Fruit fly (Drosophila melanogaster): Measurements from ENCODE around the gene KrT95D.

DNA sequence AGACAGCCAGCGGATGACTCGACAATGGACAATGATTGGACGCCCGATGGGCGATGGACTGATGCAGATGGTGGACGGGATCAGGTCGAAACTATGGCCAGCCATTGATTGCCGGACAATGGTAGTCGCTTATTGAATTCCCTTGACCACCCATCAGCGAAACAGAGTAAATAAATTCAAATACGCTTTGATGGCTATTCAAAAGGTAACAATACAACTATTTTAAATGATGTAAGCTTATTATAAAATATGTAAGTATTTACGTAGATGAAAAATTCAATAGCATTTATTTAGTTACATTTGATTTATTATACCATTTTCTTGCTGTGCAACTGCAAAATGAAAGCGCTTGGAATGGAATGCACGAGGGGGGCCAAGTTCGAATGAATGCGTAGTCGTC is 17.0 kb downstream of the KrT95D start:
- TF ChIP-seq CG4496 (GFP tag; IDR thresholded peaks at IDR 0.05), result 0 out of 3 replicates have a peak, but pooled peaks have one; percentile 25
- no peak for TF ChIP-seq CG13204 (GFP tag; optimal IDR thresholded peaks at IDR 0.05)
- no peak for TF ChIP-seq CG12605 (GFP tag; IDR thresholded peaks at IDR 0.05)
- no peak for TF ChIP-seq CG9948 (tag; optimal IDR thresholded peaks at IDR 0.05)
- TF ChIP-seq CG8159 (tag; optimal IDR thresholded peaks at IDR 0.05), result no peak
- no peak for TF ChIP-seq rn (GFP tag; IDR thresholded peaks at IDR 0.05)
- TF ChIP-seq gl (tag; optimal IDR thresholded peaks at IDR 0.05), result no peak
- TF ChIP-seq fd96Ca (GFP tag; IDR thresholded peaks at IDR 0.05), result no peak

Data from whole organism, pupa.